Worm (Caenorhabditis elegans) whole organism, L1 larva: ENCODE data around the gene ctbp-1.

Experiments used
- C04F5.9 ChIP-seq: sonication (generic microtip); optimal IDR thresholded peaks from 2 replicates; lab custom pipeline; 2016; ENCODE audit warnings: missing genetic modification characterization, missing compliant biosample characterization
- Y116A8C.19 ChIP-seq: sonication (generic microtip); optimal IDR thresholded peaks from 2 replicates; lab custom pipeline; 2016; ENCODE audit warnings: missing compliant biosample characterization, missing genetic modification characterization, borderline replicate concordance
- aha-1 ChIP-seq: fragments of 150-350 bp; optimal IDR thresholded peaks from 2 replicates; lab custom pipeline; 2014; ENCODE audit warnings: missing biosample characterization, missing genetic modification characterization
- ama-1 ChIP-seq: fragments of 150-350 bp; optimal IDR thresholded peaks from 2 replicates; lab custom pipeline; 2014
- blmp-1 ChIP-seq: fragments of 150-350 bp; optimal IDR thresholded peaks from 2 replicates; lab custom pipeline; 2014; ENCODE audit warnings: missing biosample characterization, missing genetic modification characterization
- ceh-82 ChIP-seq, 3 experiments: fragments of 150-350 bp in 1 of 3; sonication (generic microtip) in 2 of 3; optimal IDR thresholded peaks; 2 replicates each; lab custom pipeline; 2014 to 2017; ENCODE audit warnings: missing biosample characterization in 3 of 3, missing genetic modification characterization in 3 of 3
- ceh-88 ChIP-seq: fragments of 200-800 bp; sonication (Bioruptor generic); IDR thresholded peaks from 2 replicates; pipeline ENCODE4 v1.3.6; 2022; ENCODE audit warnings: missing genetic modification characterization, missing compliant biosample characterization
- ceh-90 ChIP-seq: sonication (generic microtip); optimal IDR thresholded peaks from 2 replicates; lab custom pipeline; 2016; ENCODE audit warnings: missing genetic modification characterization, missing compliant biosample characterization
- dsc-1 ChIP-seq: sonication (generic microtip); optimal IDR thresholded peaks from 2 replicates; lab custom pipeline; 2016; ENCODE audit warnings: mild to moderate bottlenecking, missing genetic modification characterization, missing compliant biosample characterization
- efl-1 ChIP-seq, 4 experiments: fragments of 150-350 bp; optimal IDR thresholded peaks in 3 of 4; peaks in 1 of 4; 1 replicate in 1 of 4; 2 replicates in 3 of 4; lab custom pipeline; 2014; ENCODE audit warnings: missing biosample characterization in 2 of 4, missing genetic modification characterization in 2 of 4, missing genetic modification reagents in 2 of 4
- egl-13 ChIP-seq: sonication (generic microtip); optimal IDR thresholded peaks from 2 replicates; lab custom pipeline; 2016; ENCODE audit warnings: missing genotype, missing genetic modification reagents, missing genetic modification characterization, missing compliant biosample characterization
- ets-5 ChIP-seq: fragments of 200-800 bp; sonication (Bioruptor generic); IDR thresholded peaks from 2 replicates; pipeline ENCODE4 v1.3.6; 2022; ENCODE audit warnings: missing genetic modification characterization, missing compliant biosample characterization
- hlh-17 ChIP-seq: fragments of 200-800 bp; sonication (Bioruptor generic); optimal IDR thresholded peaks from 2 replicates; lab custom pipeline; 2018; ENCODE audit warnings: missing genetic modification characterization, mild to moderate bottlenecking, missing compliant biosample characterization, moderate library complexity, borderline replicate concordance
- hlh-4 ChIP-seq: sonication (generic microtip); optimal IDR thresholded peaks from 2 replicates; lab custom pipeline; 2016; ENCODE audit warnings: mild to moderate bottlenecking, missing genetic modification characterization, missing compliant biosample characterization
- isw-1 ChIP-seq: fragments of 200-800 bp; sonication (Bioruptor generic); IDR thresholded peaks from 2 replicates; pipeline ENCODE4 v1.3.6; 2022; ENCODE audit warnings: missing genetic modification characterization, missing compliant biosample characterization
- jun-1 ChIP-seq: fragments of 150-350 bp; optimal IDR thresholded peaks from 2 replicates; lab custom pipeline; 2014; ENCODE audit warnings: missing biosample characterization, missing genetic modification reagents, missing genetic modification characterization
- lin-35 ChIP-seq, 2 experiments: fragments of 150-350 bp; optimal IDR thresholded peaks; 2 replicates each; lab custom pipeline; 2014; ENCODE audit warnings: missing biosample characterization in 2 of 2, missing genetic modification characterization in 2 of 2, missing genetic modification reagents in 2 of 2
- lin-39 ChIP-seq: fragments of 150-350 bp; optimal IDR thresholded peaks from 2 replicates; lab custom pipeline; 2014; ENCODE audit warnings: missing biosample characterization, missing genetic modification reagents, missing genetic modification characterization
- lir-3 ChIP-seq: sonication (generic microtip); optimal IDR thresholded peaks from 2 replicates; lab custom pipeline; 2016; ENCODE audit warnings: mild to moderate bottlenecking, missing genetic modification characterization, moderate library complexity, missing compliant biosample characterization; ENCODE audit not compliant: poor library complexity
- lsy-2 ChIP-seq, 2 experiments: fragments of 150-350 bp; optimal IDR thresholded peaks; 2 replicates each; lab custom pipeline; 2014; ENCODE audit warnings: missing biosample characterization in 2 of 2, missing genetic modification characterization in 2 of 2
- mdl-1 ChIP-seq, 2 experiments: fragments of 150-350 bp; optimal IDR thresholded peaks; 2 replicates each; lab custom pipeline; 2014 to 2017; ENCODE audit warnings: missing biosample characterization in 2 of 2, missing genetic modification characterization in 2 of 2, inconsistent platforms in 1 of 2
- mef-2 ChIP-seq: fragments of 150-350 bp; optimal IDR thresholded peaks from 2 replicates; lab custom pipeline; 2014; ENCODE audit warnings: missing biosample characterization, missing genetic modification characterization
- mep-1 ChIP-seq: fragments of 150-350 bp; optimal IDR thresholded peaks from 2 replicates; lab custom pipeline; 2014; ENCODE audit warnings: missing biosample characterization, missing genetic modification characterization
- nhr-11 ChIP-seq: fragments of 150-350 bp; optimal IDR thresholded peaks from 2 replicates; lab custom pipeline; 2014; ENCODE audit warnings: missing biosample characterization, missing genetic modification characterization
- nhr-12 ChIP-seq: sonication (generic microtip); optimal IDR thresholded peaks from 2 replicates; lab custom pipeline; 2017; ENCODE audit warnings: missing biosample characterization, missing genetic modification characterization
- nhr-19 ChIP-seq: fragments of 200-800 bp; sonication (Bioruptor generic); conservative IDR thresholded peaks from 2 replicates; pipeline ENCODE4 v1.3.6; 2022; ENCODE audit warnings: missing genetic modification characterization, missing compliant biosample characterization
- nhr-20 ChIP-seq: sonication (generic microtip); optimal IDR thresholded peaks from 2 replicates; lab custom pipeline; 2016; ENCODE audit warnings: mild to moderate bottlenecking, missing genetic modification characterization, missing compliant biosample characterization
- nhr-237 ChIP-seq: fragments of 150-350 bp; optimal IDR thresholded peaks from 2 replicates; lab custom pipeline; 2014; ENCODE audit warnings: missing biosample characterization, missing genetic modification characterization
- nhr-28 ChIP-seq: fragments of 150-350 bp; optimal IDR thresholded peaks from 2 replicates; lab custom pipeline; 2014; ENCODE audit warnings: missing biosample characterization, missing genetic modification characterization
- nhr-76 ChIP-seq: sonication (generic microtip); optimal IDR thresholded peaks from 2 replicates; lab custom pipeline; 2017; ENCODE audit warnings: missing biosample characterization, missing genetic modification characterization
- nhr-77 ChIP-seq: fragments of 150-350 bp; optimal IDR thresholded peaks from 2 replicates; lab custom pipeline; 2014; ENCODE audit warnings: missing biosample characterization, missing genetic modification characterization
- nhr-84 ChIP-seq: sonication (generic microtip); optimal IDR thresholded peaks from 2 replicates; lab custom pipeline; 2017; ENCODE audit warnings: missing biosample characterization, missing genetic modification characterization
- nhr-85 ChIP-seq: sonication (generic microtip); peaks from one replicate; lab custom pipeline; 2016; ENCODE audit warnings: missing genetic modification characterization, inconsistent platforms, missing compliant biosample characterization
- pqm-1 ChIP-seq: sonication (generic microtip); optimal IDR thresholded peaks from 3 replicates; lab custom pipeline; 2017; ENCODE audit warnings: missing biosample characterization, missing genetic modification characterization
- rnt-1 ChIP-seq: sonication (generic microtip); optimal IDR thresholded peaks from 2 replicates; lab custom pipeline; 2016; ENCODE audit warnings: mild to moderate bottlenecking, missing genetic modification characterization, moderate library complexity, missing compliant biosample characterization
- snpc-4 ChIP-seq: fragments of 150-350 bp; optimal IDR thresholded peaks from 2 replicates; lab custom pipeline; 2014; ENCODE audit warnings: missing biosample characterization, missing genetic modification characterization
- snu-23 ChIP-seq: sonication (generic microtip); optimal IDR thresholded peaks from 2 replicates; lab custom pipeline; 2016; ENCODE audit warnings: missing genetic modification characterization, missing compliant biosample characterization
- sox-4 ChIP-seq: sonication (generic microtip); optimal IDR thresholded peaks from 2 replicates; lab custom pipeline; 2016; ENCODE audit warnings: missing genetic modification characterization, missing compliant biosample characterization
- sptf-1 ChIP-seq: fragments of 150-350 bp; optimal IDR thresholded peaks from 2 replicates; lab custom pipeline; 2014; ENCODE audit warnings: missing biosample characterization, missing genetic modification characterization
- sup-37 ChIP-seq: fragments of 200-800 bp; sonication (Bioruptor generic); optimal IDR thresholded peaks from 2 replicates; lab custom pipeline; 2018; ENCODE audit warnings: mild to moderate bottlenecking, missing genetic modification characterization, missing compliant biosample characterization
- tbx-2 ChIP-seq: sonication (generic microtip); optimal IDR thresholded peaks from 2 replicates; lab custom pipeline; 2016; ENCODE audit warnings: missing genetic modification characterization, missing compliant biosample characterization
- unc-30 ChIP-seq: sonication (generic microtip); optimal IDR thresholded peaks from 2 replicates; lab custom pipeline; 2017; ENCODE audit warnings: missing biosample characterization, missing genetic modification characterization
- unc-62 ChIP-seq: fragments of 150-350 bp; optimal IDR thresholded peaks from 2 replicates; lab custom pipeline; 2014; ENCODE audit warnings: missing biosample characterization, missing genetic modification reagents, missing genetic modification characterization
- unc-86 ChIP-seq: sonication (generic microtip); optimal IDR thresholded peaks from 2 replicates; lab custom pipeline; 2016; ENCODE audit warnings: missing genetic modification characterization, missing compliant biosample characterization
- unc-98 ChIP-seq: fragments of 200-800 bp; sonication (Bioruptor generic); IDR thresholded peaks from 2 replicates; pipeline ENCODE4 v1.3.6; 2022; ENCODE audit warnings: missing genetic modification characterization, missing compliant biosample characterization
- vab-15 ChIP-seq: sonication (generic microtip); optimal IDR thresholded peaks from 2 replicates; lab custom pipeline; 2017; ENCODE audit warnings: missing genotype, mild to moderate bottlenecking, missing genetic modification characterization, missing compliant biosample characterization
- zag-1 ChIP-seq: fragments of 150-350 bp; optimal IDR thresholded peaks from 2 replicates; lab custom pipeline; 2014; ENCODE audit warnings: missing biosample characterization, missing genetic modification characterization

ctbp-1 gene

DNA sequence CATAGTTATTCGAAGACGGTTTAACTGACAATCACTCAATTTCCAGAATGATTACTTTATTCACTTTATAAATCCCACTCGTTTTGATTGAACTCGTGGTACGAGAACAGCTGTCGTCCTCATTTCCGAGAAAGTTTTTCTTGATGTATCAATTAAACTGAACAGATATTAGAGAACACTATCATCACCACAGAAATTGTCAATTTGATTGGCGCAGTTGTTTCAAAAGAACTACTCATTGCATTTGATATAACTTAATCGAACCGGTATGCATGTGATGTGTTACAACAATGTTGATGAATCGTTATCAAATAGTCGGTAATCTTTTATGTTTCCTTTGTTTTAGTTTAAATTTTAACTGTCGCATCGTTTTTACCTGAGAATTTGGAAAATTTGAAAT lies 25.5 kb upstream of the ctbp-1 start (continued):
- TF ChIP-seq unc-98 (GFP tag; lab: Robert Waterston, UW) (no peak), ceh-82 (tag; optimal IDR thresholded peaks at IDR 0.05; lab: Kevin White, UChicago) (no peak), nhr-76 (tag; lab: Kevin White, UChicago) (no peak), zag-1 (tag; lab: Kevin White, UChicago) (no peak), unc-62 (GFP tag; lab: Kevin White, UChicago) (no peak), lsy-2 (tag; optimal IDR thresholded peaks at IDR 0.05; lab: Kevin White, UChicago) (peak in 1 of 2 experiments; percentile 28), sup-37 (no peak), pqm-1 (no peak), C04F5.9 (tag; lab: Kevin White, UChicago) (no peak), lir-3 (tag; lab: Kevin White, UChicago) (peak; percentile 12), hlh-17 (GFP tag; lab: Kevin White, UChicago) (no peak), sptf-1 (no peak), ets-5 (GFP tag; lab: Robert Waterston, UW) (no peak), jun-1 (tag; lab: Kevin White, UChicago) (no peak), nhr-11 (tag; lab: Kevin White, UChicago) (no peak), egl-13 (no peak), nhr-237 (no peak), hlh-4 (peak; percentile 43), lin-35 (GFP tag; optimal IDR thresholded peaks at IDR 0.05; lab: Kevin White, UChicago) (peak in 1 of 2 experiments; percentile 47), tbx-2 (tag; lab: Kevin White, UChicago) (no peak), rnt-1 (tag; lab: Kevin White, UChicago) (peak; percentile 44), nhr-12 (tag; lab: Kevin White, UChicago) (no peak), aha-1 (tag; lab: Kevin White, UChicago) (no peak), ceh-90 (tag; lab: Kevin White, UChicago) (no peak), ama-1 (lab: Kevin White, UChicago) (no peak), efl-1 (optimal IDR thresholded peaks at IDR 0.05; lab: Kevin White, UChicago) (no peak), efl-1 (GFP tag; optimal IDR thresholded peaks at IDR 0.05 in 1 of 2; lab: Kevin White, UChicago) (no peak), vab-15 (no peak), nhr-77 (tag; lab: Kevin White, UChicago) (no peak), mdl-1 (tag; optimal IDR thresholded peaks at IDR 0.05; lab: Kevin White, UChicago) (no peak), nhr-19 (GFP tag; lab: Robert Waterston, UW) (peak; percentile 40), Y116A8C.19 (tag; lab: Kevin White, UChicago) (no peak), mep-1 (tag; lab: Kevin White, UChicago) (no peak), nhr-20 (tag; lab: Kevin White, UChicago) (peak; percentile 40), nhr-85 (tag; lab: Kevin White, UChicago) (peak; percentile 56), unc-30 (no peak), ceh-88 (no peak), snu-23 (GFP tag; lab: Kevin White, UChicago) (peak; percentile 49), mef-2 (tag; lab: Kevin White, UChicago) (no peak), unc-86 (tag; lab: Kevin White, UChicago) (no peak), sox-4 (tag; lab: Kevin White, UChicago) (no peak), nhr-84 (tag; lab: Kevin White, UChicago) (no peak), nhr-28 (tag; lab: Kevin White, UChicago) (no peak), isw-1 (no peak), dsc-1 (tag; lab: Kevin White, UChicago) (no peak), blmp-1 (tag; lab: Kevin White, UChicago) (peak; percentile 37), lin-39 (tag; lab: Kevin White, UChicago) (peak; percentile 6), snpc-4 (no peak)
